Worm (Caenorhabditis elegans) whole organism, L1 larva: ENCODE results near the gene lrx-1.

Experiments used
- C04F5.9 ChIP-seq: sonication (generic microtip); optimal IDR thresholded peaks from 2 replicates; lab custom pipeline; 2016; ENCODE audit warnings: missing genetic modification characterization, missing compliant biosample characterization
- C16A3.4 ChIP-seq: fragments of 150-350 bp; optimal IDR thresholded peaks from 2 replicates; lab custom pipeline; 2014; ENCODE audit warnings: missing biosample characterization, missing genetic modification characterization
- F16B12.6 ChIP-seq: fragments of 150-350 bp; optimal IDR thresholded peaks from 2 replicates; lab custom pipeline; 2014; ENCODE audit warnings: missing biosample characterization, missing genetic modification characterization
- elt-3 ChIP-seq, 6 experiments: fragments of 150-350 bp in 1 of 6; sonication (generic microtip); optimal IDR thresholded peaks; 2 replicates each; lab custom pipeline; 2017 to 2018; ENCODE audit warnings: missing biosample characterization in 6 of 6, missing genetic modification characterization in 6 of 6, inconsistent platforms in 1 of 6
- lin-13 ChIP-seq: fragments of 150-350 bp; optimal IDR thresholded peaks from 2 replicates; lab custom pipeline; 2014; ENCODE audit warnings: missing biosample characterization, missing genetic modification reagents, missing genetic modification characterization
- mep-1 ChIP-seq: fragments of 150-350 bp; optimal IDR thresholded peaks from 2 replicates; lab custom pipeline; 2014; ENCODE audit warnings: missing biosample characterization, missing genetic modification characterization
- nhr-11 ChIP-seq: fragments of 150-350 bp; optimal IDR thresholded peaks from 2 replicates; lab custom pipeline; 2014; ENCODE audit warnings: missing biosample characterization, missing genetic modification characterization
- nhr-237 ChIP-seq: fragments of 150-350 bp; optimal IDR thresholded peaks from 2 replicates; lab custom pipeline; 2014; ENCODE audit warnings: missing biosample characterization, missing genetic modification characterization
- nhr-84 ChIP-seq: sonication (generic microtip); optimal IDR thresholded peaks from 2 replicates; lab custom pipeline; 2017; ENCODE audit warnings: missing biosample characterization, missing genetic modification characterization
- sox-4 ChIP-seq: sonication (generic microtip); optimal IDR thresholded peaks from 2 replicates; lab custom pipeline; 2016; ENCODE audit warnings: missing genetic modification characterization, missing compliant biosample characterization
- tlp-1 ChIP-seq: fragments of 150-350 bp; optimal IDR thresholded peaks from 2 replicates; lab custom pipeline; 2014; ENCODE audit warnings: missing biosample characterization, missing genetic modification characterization
- unc-62 ChIP-seq: fragments of 150-350 bp; optimal IDR thresholded peaks from 2 replicates; lab custom pipeline; 2014; ENCODE audit warnings: missing biosample characterization, missing genetic modification reagents, missing genetic modification characterization
- xbp-1 ChIP-seq: sonication (generic microtip); optimal IDR thresholded peaks from 2 replicates; lab custom pipeline; 2016; ENCODE audit warnings: missing genetic modification characterization, missing compliant biosample characterization
- ztf-11 ChIP-seq, 2 experiments: sonication (generic microtip); optimal IDR thresholded peaks; 2 replicates each; lab custom pipeline; 2016 to 2017; ENCODE audit warnings: missing genetic modification characterization in 2 of 2, missing biosample characterization in 1 of 2, missing compliant biosample characterization in 1 of 2

ce11 chrV:12261377-12261776 is 9.0 kb downstream of the lrx-1 start, which contains the start of gene tbb-6:
- TF ChIP-seq C04F5.9: no peak
- TF ChIP-seq tlp-1 (tag; lab: Kevin White, UChicago): no peak
- TF ChIP-seq C16A3.4 (tag; lab: Kevin White, UChicago): no peak
- TF ChIP-seq lin-13 (GFP tag; lab: Kevin White, UChicago): no peak
- no peak for TF ChIP-seq nhr-237 (tag; lab: Kevin White, UChicago)
- no peak for TF ChIP-seq nhr-84 (tag; lab: Kevin White, UChicago)
- no peak for TF ChIP-seq sox-4 (tag; lab: Kevin White, UChicago)
- no peak for TF ChIP-seq unc-62 (GFP tag; lab: Kevin White, UChicago)
- no peak for TF ChIP-seq nhr-11 (tag; lab: Kevin White, UChicago)
- no peak for TF ChIP-seq mep-1 (tag; lab: Kevin White, UChicago)
- no peak for TF ChIP-seq F16B12.6 (tag; lab: Kevin White, UChicago)
- no peak for TF ChIP-seq elt-3 (tag; optimal IDR thresholded peaks at IDR 0.05; lab: Kevin White, UChicago)
- no peak for TF ChIP-seq ztf-11 (tag; optimal IDR thresholded peaks at IDR 0.05; lab: Kevin White, UChicago)
- TF ChIP-seq xbp-1 (tag; lab: Kevin White, UChicago): no peak
